Worm (Caenorhabditis elegans) whole organism, late embryonic: ENCODE measurements around the gene C33C12.11.

Experiments used
- ama-1 ChIP-seq: fragments of 150-350 bp; optimal IDR thresholded peaks from 2 replicates; lab custom pipeline; 2014
- dmd-4 ChIP-seq: sonication (generic microtip); optimal IDR thresholded peaks from 2 replicates; lab custom pipeline; 2016; ENCODE audit warnings: borderline replicate concordance, missing genetic modification characterization, missing compliant biosample characterization
- elt-2 ChIP-seq: sonication (generic microtip); optimal IDR thresholded peaks from 2 replicates; lab custom pipeline; 2016; ENCODE audit warnings: missing genetic modification reagents, missing genetic modification characterization, missing compliant biosample characterization
- eyg-1 ChIP-seq: sonication (generic microtip); optimal IDR thresholded peaks from 2 replicates; lab custom pipeline; 2016; ENCODE audit warnings: missing genotype, missing genetic modification characterization, missing compliant biosample characterization
- fkh-10 ChIP-seq: fragments of 150-350 bp; optimal IDR thresholded peaks from 2 replicates; lab custom pipeline; 2014; ENCODE audit warnings: missing biosample characterization, missing genetic modification reagents, missing genetic modification characterization
- hlh-13 ChIP-seq: fragments of 200-800 bp; sonication (Bioruptor generic); optimal IDR thresholded peaks from 2 replicates; lab custom pipeline; 2018; ENCODE audit warnings: mild to moderate bottlenecking, missing genetic modification characterization, missing compliant biosample characterization
- nhr-11 ChIP-seq: fragments of 150-350 bp; optimal IDR thresholded peaks from 2 replicates; lab custom pipeline; 2014; ENCODE audit warnings: missing biosample characterization, missing genetic modification characterization
- odd-2 ChIP-seq: sonication (generic microtip); optimal IDR thresholded peaks from 2 replicates; lab custom pipeline; 2017; ENCODE audit warnings: antibody characterized with exemption, mild to moderate bottlenecking, missing genetic modification characterization, missing compliant biosample characterization

- no peak for TF ChIP-seq ama-1 (lab: Kevin White, UChicago)
- TF ChIP-seq odd-2: no peak
- no peak for TF ChIP-seq dmd-4 (tag; lab: Kevin White, UChicago)
- no peak for TF ChIP-seq fkh-10 (GFP tag; lab: Kevin White, UChicago)
- no peak for TF ChIP-seq hlh-13 (GFP tag; lab: Kevin White, UChicago)
- TF ChIP-seq elt-2: no peak
- TF ChIP-seq nhr-11: no peak
- no peak for TF ChIP-seq eyg-1 (tag; lab: Kevin White, UChicago)
Observed at ce11 chrII:2116794-2117193, 46.8 kb downstream of the C33C12.11 start, which contains the start of gene srh-195.
